Fruit fly (Drosophila melanogaster): Measurements from ENCODE around the gene CG32264.
A peak's percentile ranks its signal among the peaks of the same experiment; 100 is the strongest.

CG32264 gene

DNA sequence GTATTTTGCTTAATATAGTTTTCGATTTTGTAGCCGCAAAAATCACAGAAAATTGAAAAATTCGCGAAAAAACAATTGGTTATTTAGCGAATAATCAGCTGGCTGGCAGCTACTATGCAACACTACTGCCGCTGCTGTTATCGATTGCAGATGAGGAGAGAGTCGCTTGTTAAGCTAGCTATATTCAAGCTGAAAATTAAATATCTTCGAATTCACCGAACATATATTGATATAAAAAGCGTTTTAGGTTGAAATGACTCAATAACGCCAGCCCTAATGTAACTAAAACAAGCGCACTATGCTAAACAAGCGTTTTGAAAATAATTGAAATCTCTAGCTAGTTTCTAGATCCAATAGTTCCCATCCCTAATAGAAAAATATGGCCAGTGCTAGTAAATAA is at the start of gene CG32264, which contains the start of the genes ntc and IntS10 (continued):
- TF ChIP-seq CG17359 (tag; optimal IDR thresholded peaks at IDR 0.05) (peak; percentile 45), Asciz (GFP tag; optimal IDR thresholded peaks at IDR 0.05) (no peak), Meics (GFP tag; optimal IDR thresholded peaks at IDR 0.05) (peak; percentile 66), CG30020 (tag; optimal IDR thresholded peaks at IDR 0.05) (peak; percentile 62), ssp (GFP tag; IDR thresholded peaks at IDR 0.05) (peak; percentile 32), row (GFP tag; IDR thresholded peaks at IDR 0.05) (peak; percentile 94), Sin3A (optimal IDR thresholded peaks at IDR 0.05) (peak; percentile 73), gem (tag; optimal IDR thresholded peaks at IDR 0.05) (peak; percentile 79), rib (GFP tag; IDR thresholded peaks at IDR 0.05) (peak; percentile 71), Nf-YA (GFP tag; IDR thresholded peaks at IDR 0.05) (no peak), eyg (GFP tag; optimal IDR thresholded peaks at IDR 0.05) (peak; percentile 62), CG31388 (GFP tag; optimal IDR thresholded peaks at IDR 0.05) (peak; percentile 16), CG9437 (GFP tag; optimal IDR thresholded peaks at IDR 0.05) (peak; percentile 69), dmrt99B (tag; optimal IDR thresholded peaks at IDR 0.05) (no peak), hth (optimal IDR thresholded peaks at IDR 0.05) (no peak), CkIIα-i1 (GFP tag; IDR thresholded peaks at IDR 0.05) (no peak), CG9797 (GFP tag; optimal IDR thresholded peaks at IDR 0.05) (no peak), Ada2b (GFP tag; IDR thresholded peaks at IDR 0.05) (no peak), CG15601 (tag; optimal IDR thresholded peaks at IDR 0.05) (peak; percentile 48), nerfin-2 (GFP tag; IDR thresholded peaks at IDR 0.05; ENCODE audit: partially characterized antibody) (no peak), CG14050 (GFP tag; IDR thresholded peaks at IDR 0.05) (peak; percentile 29; the same call in 1 of the 3 replicates), ind (GFP tag; optimal IDR thresholded peaks at IDR 0.05) (peak; percentile 77), CG1792 (GFP tag; optimal IDR thresholded peaks at IDR 0.05) (peak; percentile 23), ato (GFP tag; IDR thresholded peaks at IDR 0.05; ENCODE audit: partially characterized antibody) (0 out of 2 replicates have a peak, but pooled peaks have one; percentile 33), org-1 (GFP tag; optimal IDR thresholded peaks at IDR 0.05) (peak; percentile 43), Bgb (GFP tag; IDR thresholded peaks at IDR 0.05; ENCODE audit: partially characterized antibody) (0 out of 2 replicates have a peak, but pooled peaks have one; percentile 43), CG7745 (tag; optimal IDR thresholded peaks at IDR 0.05) (no peak), ftz-f1 (GFP tag; optimal IDR thresholded peaks at IDR 0.05) (no peak), yki (optimal IDR thresholded peaks at IDR 0.05) (no peak), chn (GFP tag; optimal IDR thresholded peaks at IDR 0.05) (peak; percentile 84), Rx (GFP tag; IDR thresholded peaks at IDR 0.05) (no peak), Camta (GFP tag; optimal IDR thresholded peaks at IDR 0.05) (peak; percentile 58), dm (GFP tag; optimal IDR thresholded peaks at IDR 0.05) (peak; percentile 57), CG3726 (GFP tag; IDR thresholded peaks at IDR 0.05) (no peak), MESR4 (GFP tag; optimal IDR thresholded peaks at IDR 0.05) (peak; percentile 2), CG17328 (GFP tag; IDR thresholded peaks at IDR 0.05) (no peak), CG6689 (GFP tag; IDR thresholded peaks at IDR 0.05) (peak; percentile 31; the same call in 1 of the 2 replicates), CG7372 (GFP tag; IDR thresholded peaks at IDR 0.05) (0 out of 2 replicates have a peak, but pooled peaks have one; percentile 41), CG1233 (GFP tag; optimal IDR thresholded peaks at IDR 0.05) (peak; percentile 36), Blimp-1 (GFP tag; optimal IDR thresholded peaks at IDR 0.05) (no peak), CG7357 (GFP tag; IDR thresholded peaks at IDR 0.05) (no peak), CG12155 (GFP tag; optimal IDR thresholded peaks at IDR 0.05) (peak; percentile 76), Myb (GFP tag; optimal IDR thresholded peaks at IDR 0.05) (peak; percentile 73), CG15514 (GFP tag; optimal IDR thresholded peaks at IDR 0.05) (peak; percentile 78), Adf1 (GFP tag; IDR thresholded peaks at IDR 0.05) (peak; percentile 25; the same call in 1 of the 2 replicates), CG18599 (GFP tag; optimal IDR thresholded peaks at IDR 0.05) (peak; percentile 75), CG6654 (GFP tag; optimal IDR thresholded peaks at IDR 0.05) (no peak), Spps (tag; optimal IDR thresholded peaks at IDR 0.05) (no peak), CG13296 (GFP tag; optimal IDR thresholded peaks at IDR 0.05) (peak; percentile 67), emc (GFP tag; optimal IDR thresholded peaks at IDR 0.05) (peak; percentile 50), cg (GFP tag; optimal IDR thresholded peaks at IDR 0.05) (no peak), CG8359 (GFP tag; optimal IDR thresholded peaks at IDR 0.05; ENCODE audit: borderline replicate concordance) (no peak)
